Worm (Caenorhabditis elegans): ENCODE measurements around the gene clec-196.
A peak's percentile ranks its signal among the peaks of the same experiment; 100 is the strongest.

- TF ChIP-seq nhr-11 (tag; optimal IDR thresholded peaks at IDR 0.05) (no peak), blmp-1 (tag; optimal IDR thresholded peaks at IDR 0.05) (peak; percentile 12), snpc-4 (tag; optimal IDR thresholded peaks at IDR 0.05) (no peak), nhr-12 (tag; optimal IDR thresholded peaks at IDR 0.05) (no peak)
Measured at ce11 chrIV:17269702-17270101, 7.1 kb upstream of the clec-196 start.

Measured in whole organism, L1 larva.